Fruit fly (Drosophila melanogaster) whole organism, wandering third instar larva: ENCODE results near the gene sing.
A peak's percentile ranks its signal among the peaks of the same experiment; 100 is the strongest.

Experiments
- Abd-B ChIP-seq: fragments of >200 bp; optimal IDR thresholded peaks from 2 replicates; lab custom pipeline; 2017; ENCODE audit warnings: missing biosample characterization, missing genetic modification characterization
- CG32264 ChIP-seq: fragments of 200-800 bp; sonication (Bioruptor generic); optimal IDR thresholded peaks from 2 replicates; lab custom pipeline; 2016; ENCODE audit warnings: missing biosample characterization, missing genetic modification characterization
- CG9705 ChIP-seq: fragments of 200-800 bp; sonication (Bioruptor generic); optimal IDR thresholded peaks from 2 replicates; lab custom pipeline; 2018; ENCODE audit warnings: missing biosample characterization, mild to moderate bottlenecking, missing genetic modification characterization
- CrebA ChIP-seq: fragments of 200-800 bp; sonication (Bioruptor generic); optimal IDR thresholded peaks from 2 replicates; lab custom pipeline; 2016; ENCODE audit warnings: missing biosample characterization, mild to moderate bottlenecking, missing genetic modification characterization, borderline replicate concordance
- Dif ChIP-seq: fragments of 200-275, 200-300 bp; sonication (Bioruptor generic); optimal IDR thresholded peaks from 2 replicates; lab custom pipeline; 2018; ENCODE audit warnings: missing biosample characterization, missing genetic modification characterization; ENCODE audit not compliant: partially characterized antibody
- GATAd ChIP-seq: sonication (Bioruptor generic); optimal IDR thresholded peaks from 2 replicates; lab custom pipeline; 2016; ENCODE audit warnings: missing biosample characterization, missing genetic modification characterization
- HLH106 ChIP-seq: fragments of 200-800 bp; optimal IDR thresholded peaks from 3 replicates; lab custom pipeline; 2019; ENCODE audit warnings: missing biosample characterization, mild to moderate bottlenecking, missing genetic modification characterization, moderate library complexity
- Hr78 ChIP-seq: fragments of >200 bp; optimal IDR thresholded peaks from 2 replicates; lab custom pipeline; 2017; ENCODE audit warnings: missing biosample characterization, missing genetic modification characterization
- Hr83 ChIP-seq: fragments of 200-300 bp; sonication (Bioruptor generic); optimal IDR thresholded peaks from 2 replicates; lab custom pipeline; 2016; ENCODE audit warnings: missing biosample characterization, mild to moderate bottlenecking, missing genetic modification characterization, moderate library complexity; ENCODE audit not compliant: poor library complexity, severe bottlenecking
- Jra ChIP-seq: sonication (Bioruptor generic); optimal IDR thresholded peaks from 2 replicates; lab custom pipeline; 2016; ENCODE audit warnings: missing biosample characterization, missing genetic modification characterization
- Mio ChIP-seq: sonication (Bioruptor generic); optimal IDR thresholded peaks from 2 replicates; lab custom pipeline; 2016; ENCODE audit warnings: missing biosample characterization, missing genetic modification characterization
- Myc ChIP-seq: fragments of >200 bp; optimal IDR thresholded peaks from 2 replicates; lab custom pipeline; 2017
- OdsH ChIP-seq: fragments of 200-800 bp; sonication (Bioruptor generic); optimal IDR thresholded peaks from 2 replicates; lab custom pipeline; 2016; ENCODE audit warnings: missing biosample characterization, mild to moderate bottlenecking, missing genetic modification characterization
- Rel ChIP-seq, 2 experiments: fragments of 200-800 bp; sonication (Bioruptor generic) in 1 of 2; optimal IDR thresholded peaks; 2 replicates in 1 of 2; 3 replicates in 1 of 2; lab custom pipeline; 2016 to 2019; ENCODE audit warnings: mild to moderate bottlenecking in 2 of 2, missing biosample characterization in 2 of 2, missing genetic modification characterization in 2 of 2, moderate library complexity in 1 of 2
- Sp1 ChIP-seq: fragments of 200-800 bp; sonication (Bioruptor generic); optimal IDR thresholded peaks from 3 replicates; lab custom pipeline; 2019; ENCODE audit warnings: missing biosample characterization, mild to moderate bottlenecking, missing genetic modification characterization, moderate library complexity
- Vsx2 ChIP-seq: fragments of 200-300, 225-300 bp; sonication (Bioruptor generic); optimal IDR thresholded peaks from 2 replicates; lab custom pipeline; 2018; ENCODE audit warnings: missing biosample characterization, missing genetic modification characterization; ENCODE audit not compliant: partially characterized antibody
- br ChIP-seq: fragments of 200-800 bp; sonication (Bioruptor generic); optimal IDR thresholded peaks from 2 replicates; lab custom pipeline; 2016; ENCODE audit warnings: missing biosample characterization, missing genetic modification characterization
- brk ChIP-seq: fragments of 200-800 bp; sonication (Bioruptor generic); optimal IDR thresholded peaks from 2 replicates; lab custom pipeline; 2016; ENCODE audit warnings: missing biosample characterization, mild to moderate bottlenecking, missing genetic modification characterization
- dl ChIP-seq, 2 experiments: fragments of 175-275, 200-275 bp in 1 of 2; fragments of 200-275 bp in 1 of 2; sonication (Bioruptor generic); optimal IDR thresholded peaks; lab custom pipeline; 2018; ENCODE audit warnings: mild to moderate bottlenecking in 2 of 2, missing biosample characterization in 2 of 2, missing genetic modification characterization in 2 of 2, moderate library complexity in 2 of 2; ENCODE audit not compliant: partially characterized antibody in 2 of 2, insufficient read depth in 1 of 2
- dmrt93B ChIP-seq: fragments of 200-800 bp; sonication (Bioruptor generic); optimal IDR thresholded peaks from 2 replicates; lab custom pipeline; 2018; ENCODE audit warnings: missing biosample characterization, mild to moderate bottlenecking, missing genetic modification characterization
- dsf ChIP-seq: sonication (Bioruptor generic); optimal IDR thresholded peaks from 2 replicates; lab custom pipeline; 2016; ENCODE audit warnings: missing biosample characterization, missing genetic modification characterization, borderline replicate concordance
- ey ChIP-seq: fragments of 200-800 bp; sonication (Bioruptor generic); optimal IDR thresholded peaks from 2 replicates; lab custom pipeline; 2016; ENCODE audit warnings: missing biosample characterization, missing genetic modification characterization
- fru ChIP-seq: fragments of 200-800 bp; sonication (Bioruptor generic); optimal IDR thresholded peaks from 3 replicates; lab custom pipeline; 2016; ENCODE audit warnings: missing biosample characterization, mild to moderate bottlenecking, missing genetic modification characterization
- h ChIP-seq: fragments of 200-800 bp; sonication (Bioruptor generic); optimal IDR thresholded peaks from 3 replicates; lab custom pipeline; 2016; ENCODE audit warnings: missing biosample characterization, mild to moderate bottlenecking, missing genetic modification characterization
- lola ChIP-seq: fragments of >200 bp; optimal IDR thresholded peaks from 2 replicates; lab custom pipeline; 2017; ENCODE audit warnings: missing biosample characterization, missing genetic modification characterization
- pan ChIP-seq: fragments of >200 bp; optimal IDR thresholded peaks from 2 replicates; lab custom pipeline; 2017
- psq ChIP-seq: fragments of 200-800 bp; sonication (Bioruptor generic); optimal IDR thresholded peaks from 3 replicates; lab custom pipeline; 2017; ENCODE audit warnings: missing biosample characterization, mild to moderate bottlenecking, missing genetic modification characterization, moderate library complexity
- rgr ChIP-seq: fragments of 200-800 bp; sonication (Bioruptor generic); optimal IDR thresholded peaks from 3 replicates; lab custom pipeline; 2016; ENCODE audit warnings: missing biosample characterization, mild to moderate bottlenecking, missing genetic modification characterization
- tai ChIP-seq: sonication (Bioruptor generic); optimal IDR thresholded peaks from 2 replicates; lab custom pipeline; 2016; ENCODE audit warnings: missing biosample characterization, missing genetic modification characterization
- usp ChIP-seq: fragments of >200 bp; optimal IDR thresholded peaks from 2 replicates; lab custom pipeline; 2017; ENCODE audit warnings: missing biosample characterization, missing genetic modification characterization
- woc ChIP-seq: sonication (Bioruptor generic); optimal IDR thresholded peaks from 2 replicates; lab custom pipeline; 2016; ENCODE audit warnings: missing biosample characterization, mild to moderate bottlenecking, missing genetic modification characterization

The sing gene

DNA sequence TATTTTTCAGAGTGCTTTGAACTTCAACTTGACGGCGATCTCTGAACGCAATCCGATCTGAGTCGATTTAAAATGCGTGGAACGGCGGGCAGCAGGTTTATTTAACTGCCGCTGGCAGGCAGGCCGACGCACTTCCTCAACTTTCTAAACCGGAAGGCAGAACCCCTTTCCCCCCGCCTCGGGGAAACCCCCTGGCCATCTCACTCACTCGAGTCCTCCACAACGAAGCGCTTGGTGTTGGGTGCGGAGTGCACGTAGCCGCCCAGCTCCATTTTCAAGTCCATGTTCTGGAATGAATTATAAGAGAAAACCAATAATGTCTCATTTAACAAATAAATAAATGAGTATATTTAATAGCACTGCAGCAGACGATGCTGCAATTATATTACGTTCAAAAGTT lies 9.2 kb upstream of the sing start:
- no peak for TF ChIP-seq Abd-B
- TF ChIP-seq usp (GFP tag; lab: Kevin White, UChicago), result no peak
- TF ChIP-seq Mio (GFP tag; lab: Kevin White, UChicago), result no peak
- TF ChIP-seq Rel (GFP tag; optimal IDR thresholded peaks at IDR 0.05; lab: Kevin White, UChicago), result no peak
- TF ChIP-seq Rel (tag; optimal IDR thresholded peaks at IDR 0.05; lab: Kevin White, UChicago), result peak; percentile 72
- TF ChIP-seq, all 38 proteins: peak for 1

DNA sequence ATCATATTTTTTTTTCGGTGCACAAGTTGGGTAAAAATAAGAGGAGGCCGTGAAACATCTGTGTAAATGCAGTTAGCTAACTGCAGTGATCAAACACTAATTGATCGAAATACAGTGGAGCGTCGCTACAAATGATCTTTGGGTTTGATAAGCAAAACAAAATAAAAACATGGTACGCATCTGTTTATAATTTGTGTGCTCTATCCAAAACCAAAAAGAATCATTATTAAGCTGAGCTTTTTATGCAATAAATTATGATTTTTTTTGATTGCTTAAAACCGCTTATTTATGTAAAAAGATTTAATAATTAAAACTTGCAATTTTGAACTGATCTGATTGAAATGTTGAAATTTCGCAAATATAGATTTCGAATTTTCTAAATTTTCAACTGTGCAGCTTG lies 8.8 kb upstream of the sing start:
- TF ChIP-seq ey (GFP tag; lab: Kevin White, UChicago) (no peak), CG9705 (GFP tag; lab: Kevin White, UChicago) (no peak), Myc (lab: Kevin White, UChicago) (no peak), h (GFP tag; lab: Kevin White, UChicago) (no peak), GATAd (GFP tag; lab: Kevin White, UChicago) (no peak), dl (GFP tag; optimal IDR thresholded peaks at IDR 0.05; lab: Kevin White, UChicago; ENCODE audit: insufficient read depth in 1 of 2, partially characterized antibody in 2 of 2) (no peak), CrebA (GFP tag; lab: Kevin White, UChicago) (no peak), Dif (GFP tag; lab: Kevin White, UChicago) (no peak), dsf (GFP tag; lab: Kevin White, UChicago) (no peak), br (GFP tag; lab: Kevin White, UChicago) (no peak), Vsx2 (GFP tag; lab: Kevin White, UChicago) (no peak), CG32264 (GFP tag; lab: Kevin White, UChicago) (no peak)

DNA sequence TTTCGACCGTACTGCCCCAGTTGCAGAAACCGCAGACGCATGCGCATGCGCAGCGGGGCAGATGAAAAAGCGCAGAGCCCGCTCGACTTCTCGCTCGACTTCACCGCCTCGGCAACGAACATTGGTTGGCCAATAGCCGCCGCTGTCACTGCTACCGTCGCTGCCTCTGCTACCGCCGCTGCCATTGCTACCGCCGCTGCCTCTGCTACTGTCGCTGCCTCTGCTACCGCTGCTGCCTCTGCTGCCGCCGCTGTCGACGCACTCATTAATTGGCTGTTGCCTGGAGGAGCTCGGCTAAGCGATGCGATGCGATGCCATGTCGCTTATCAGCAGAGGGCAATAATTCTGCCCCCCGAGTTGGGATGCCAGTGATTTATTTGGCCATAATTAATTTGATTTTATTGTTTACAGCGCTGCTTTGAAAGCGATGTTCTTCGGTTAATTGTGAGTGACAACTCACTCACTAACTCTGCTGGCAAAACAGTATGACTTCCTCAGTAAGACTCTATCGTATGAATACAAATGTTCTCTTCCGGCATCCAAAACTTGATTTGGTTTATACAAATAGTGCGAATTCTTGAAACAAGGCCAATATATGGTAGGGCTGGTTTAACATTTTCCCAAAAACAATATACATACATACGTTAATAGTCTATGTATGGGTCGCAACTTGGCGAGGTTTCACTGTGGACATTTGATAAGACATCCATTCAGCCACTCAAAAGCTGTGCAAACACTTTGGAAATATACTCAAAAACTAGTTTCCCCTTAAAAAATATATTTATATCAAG lies 8.2 kb upstream of the sing start:
- peak; percentile 14 for TF ChIP-seq fru
- no peak for TF ChIP-seq CG9705 (GFP tag; lab: Kevin White, UChicago)
- TF ChIP-seq lola (GFP tag; lab: Kevin White, UChicago), result no peak
- peak; percentile 9 for TF ChIP-seq HLH106 (tag; lab: Kevin White, UChicago)
- no peak for TF ChIP-seq woc (GFP tag; lab: Kevin White, UChicago)
- peak; percentile 30 for TF ChIP-seq rgr (GFP tag; lab: Kevin White, UChicago)
- TF ChIP-seq OdsH (GFP tag; lab: Kevin White, UChicago), result peak; percentile 32

DNA sequence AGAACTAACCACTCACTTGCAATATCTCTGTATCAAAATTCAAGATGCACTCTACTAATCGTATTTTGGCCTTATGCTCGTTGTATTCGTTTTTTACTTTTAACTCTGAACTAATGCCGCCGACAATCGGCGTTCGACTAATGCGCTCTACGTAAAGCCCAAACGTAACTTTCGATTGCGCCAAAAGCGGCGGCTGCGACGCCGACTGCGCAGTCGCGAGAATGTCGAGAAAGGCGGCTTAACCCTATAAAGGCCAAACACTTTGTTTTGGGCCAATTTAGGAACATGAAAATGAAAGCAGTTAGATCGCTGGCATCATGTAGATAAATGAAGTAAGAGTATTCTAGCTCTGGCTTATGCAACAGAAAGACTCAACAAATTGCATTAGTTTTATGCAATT lies 6.2 kb upstream of the sing start:
- TF ChIP-seq Sp1 (GFP tag; lab: Kevin White, UChicago) (no peak), psq (GFP tag; lab: Kevin White, UChicago) (no peak), h (GFP tag; lab: Kevin White, UChicago) (no peak), lola (GFP tag; lab: Kevin White, UChicago) (no peak), dl (GFP tag; optimal IDR thresholded peaks at IDR 0.05; lab: Kevin White, UChicago; ENCODE audit: insufficient read depth in 1 of 2, partially characterized antibody in 2 of 2) (no peak), tai (GFP tag; lab: Kevin White, UChicago) (no peak), dsf (GFP tag; lab: Kevin White, UChicago) (no peak), OdsH (GFP tag; lab: Kevin White, UChicago) (no peak), rgr (GFP tag; lab: Kevin White, UChicago) (no peak), br (GFP tag; lab: Kevin White, UChicago) (no peak), Abd-B (no peak)

DNA sequence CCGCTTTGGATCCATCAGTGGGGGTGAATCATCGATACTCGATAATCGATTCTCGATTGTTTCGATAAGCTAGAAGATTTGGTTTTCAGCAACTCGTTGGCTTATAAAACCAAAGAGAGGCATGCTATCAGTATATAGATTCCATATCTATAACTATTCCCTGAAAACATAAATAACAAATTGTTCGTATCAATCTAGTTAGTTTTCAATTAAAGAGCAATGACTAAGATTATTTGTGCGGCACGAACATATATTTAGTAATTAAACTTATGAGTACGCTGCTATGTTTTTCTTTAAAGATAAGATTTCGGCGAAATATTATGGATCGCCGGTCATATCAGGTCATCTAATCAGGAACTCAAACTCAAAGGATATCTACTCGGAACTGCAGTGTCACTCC lies 4.6 kb upstream of the sing start:
- TF ChIP-seq Myc (lab: Kevin White, UChicago) (no peak), Jra (no peak), dmrt93B (GFP tag; lab: Kevin White, UChicago) (no peak), brk (GFP tag; lab: Kevin White, UChicago) (no peak), Hr83 (no peak), Hr78 (GFP tag; lab: Kevin White, UChicago) (no peak), pan (lab: Kevin White, UChicago) (no peak), ey (GFP tag; lab: Kevin White, UChicago) (no peak), psq (GFP tag; lab: Kevin White, UChicago) (no peak), Abd-B (no peak)
